Worm (Caenorhabditis elegans): ENCODE measurements around the gene F43C1.5.

- TF ChIP-seq tbx-37 (GFP tag; conservative IDR thresholded peaks at IDR 0.05): no peak
- TF ChIP-seq sea-1 (GFP tag; conservative IDR thresholded peaks at IDR 0.05): no peak
- no peak for TF ChIP-seq ama-1 (optimal IDR thresholded peaks at IDR 0.05)
- no peak for TF ChIP-seq hnd-1 (tag; optimal IDR thresholded peaks at IDR 0.05)
- TF ChIP-seq B0310.2 (tag; optimal IDR thresholded peaks at IDR 0.05): no peak
- TF ChIP-seq pes-1 (GFP tag; IDR thresholded peaks at IDR 0.05): no peak
- TF ChIP-seq flt-1 (GFP tag; IDR thresholded peaks at IDR 0.05): no peak
- no peak for TF ChIP-seq hmg-4 (GFP tag; optimal IDR thresholded peaks at IDR 0.05)
- no peak for TF ChIP-seq tbx-11 (GFP tag; IDR thresholded peaks at IDR 0.05)
- TF ChIP-seq scrt-1 (GFP tag; IDR thresholded peaks at IDR 0.05): no peak
- TF ChIP-seq F13C5.2 (tag; optimal IDR thresholded peaks at IDR 0.05): no peak
These were observed 49.3 kb downstream of the F43C1.5 start for ce11 chrIII:4278203-4278602.
